Worm (Caenorhabditis elegans) whole organism, L2 larva: Measurements from ENCODE around the gene ztf-30.

Experiments
- C34F6.9 ChIP-seq: fragments of 150-350 bp; optimal IDR thresholded peaks from 2 replicates; lab custom pipeline; 2014; ENCODE audit warnings: missing biosample characterization, missing genetic modification characterization
- F13H6.1 ChIP-seq: sonication (generic microtip); optimal IDR thresholded peaks from 2 replicates; lab custom pipeline; 2016; ENCODE audit warnings: missing genetic modification characterization, missing compliant biosample characterization
- Y55F3AM.14 ChIP-seq: fragments of 200-800 bp; sonication (Bioruptor generic); optimal IDR thresholded peaks from 2 replicates; lab custom pipeline; 2018; ENCODE audit warnings: mild to moderate bottlenecking, missing genetic modification characterization, missing compliant biosample characterization
- ZK546.5 ChIP-seq: sonication (generic microtip); optimal IDR thresholded peaks from 2 replicates; lab custom pipeline; 2017; ENCODE audit warnings: missing biosample characterization, missing genetic modification characterization
- alr-1 ChIP-seq: fragments of 150-350 bp; optimal IDR thresholded peaks from 2 replicates; lab custom pipeline; 2014; ENCODE audit warnings: missing biosample characterization, missing genetic modification characterization
- aly-2 ChIP-seq: fragments of 150-350 bp; optimal IDR thresholded peaks from 2 replicates; lab custom pipeline; 2014; ENCODE audit warnings: missing biosample characterization, missing genetic modification characterization
- ama-1 ChIP-seq: fragments of 150-350 bp; optimal IDR thresholded peaks from 2 replicates; lab custom pipeline; 2018; ENCODE audit warnings: inconsistent platforms
- blmp-1 ChIP-seq: sonication (generic microtip); optimal IDR thresholded peaks from 2 replicates; lab custom pipeline; 2017; ENCODE audit warnings: missing genetic modification characterization, mild to moderate bottlenecking, missing compliant biosample characterization, antibody characterized with exemption, moderate library complexity; ENCODE audit not compliant: insufficient read depth
- ceh-16 ChIP-seq: fragments of 150-350 bp; optimal IDR thresholded peaks from 2 replicates; lab custom pipeline; 2014; ENCODE audit warnings: missing biosample characterization, missing genetic modification characterization
- ceh-82 ChIP-seq: fragments of 150-350 bp; optimal IDR thresholded peaks from 2 replicates; lab custom pipeline; 2014; ENCODE audit warnings: missing biosample characterization, missing genetic modification characterization
- crh-2 ChIP-seq: sonication (generic microtip); optimal IDR thresholded peaks from 2 replicates; lab custom pipeline; 2017; ENCODE audit warnings: missing biosample characterization, missing genetic modification characterization
- egl-27 ChIP-seq: sonication (generic microtip); optimal IDR thresholded peaks from 3 replicates; lab custom pipeline; 2017; ENCODE audit warnings: missing biosample characterization, missing genetic modification reagents, missing genetic modification characterization
- elt-3 ChIP-seq: sonication (generic microtip); optimal IDR thresholded peaks from 2 replicates; lab custom pipeline; 2017; ENCODE audit warnings: missing biosample characterization, missing genetic modification characterization
- gmeb-1 ChIP-seq: fragments of 150-350 bp; optimal IDR thresholded peaks from 2 replicates; lab custom pipeline; 2014; ENCODE audit warnings: missing biosample characterization, missing genetic modification characterization
- lin-11 ChIP-seq: fragments of 150-350 bp; sonication (generic microtip); optimal IDR thresholded peaks from 2 replicates; lab custom pipeline; 2014; ENCODE audit warnings: missing biosample characterization, missing genetic modification characterization, inconsistent platforms, mixed read lengths
- lin-13 ChIP-seq: fragments of 150-350 bp; optimal IDR thresholded peaks from 2 replicates; lab custom pipeline; 2014; ENCODE audit warnings: missing biosample characterization, missing genetic modification reagents, missing genetic modification characterization
- lin-39 ChIP-seq: fragments of 150-350 bp; optimal IDR thresholded peaks from 2 replicates; lab custom pipeline; 2014; ENCODE audit warnings: missing biosample characterization, missing genetic modification reagents, missing genetic modification characterization
- lsy-2 ChIP-seq, 2 experiments: fragments of 150-350 bp in 1 of 2; sonication (generic microtip) in 1 of 2; optimal IDR thresholded peaks; 2 replicates each; lab custom pipeline; 2014 to 2017; ENCODE audit warnings: missing biosample characterization in 2 of 2, missing genetic modification characterization in 2 of 2
- mbf-1 ChIP-seq: sonication (generic microtip); optimal IDR thresholded peaks from 2 replicates; lab custom pipeline; 2017; ENCODE audit warnings: missing biosample characterization, missing genetic modification characterization
- nhr-10 ChIP-seq: sonication (generic microtip); optimal IDR thresholded peaks from 2 replicates; lab custom pipeline; 2017; ENCODE audit warnings: missing biosample characterization, missing genetic modification characterization
- nhr-11 ChIP-seq: fragments of 150-350 bp; optimal IDR thresholded peaks from 2 replicates; lab custom pipeline; 2014; ENCODE audit warnings: missing biosample characterization, missing genetic modification characterization
- nhr-129 ChIP-seq: fragments of 150-350 bp; optimal IDR thresholded peaks from 2 replicates; lab custom pipeline; 2014; ENCODE audit warnings: missing biosample characterization, missing genetic modification characterization
- nhr-21 ChIP-seq: fragments of 150-350 bp; optimal IDR thresholded peaks from 2 replicates; lab custom pipeline; 2014; ENCODE audit warnings: missing biosample characterization, missing genetic modification characterization
- nhr-23 ChIP-seq: fragments of 150-350 bp; optimal IDR thresholded peaks from 2 replicates; lab custom pipeline; 2014; ENCODE audit warnings: missing biosample characterization, missing genetic modification reagents, missing genetic modification characterization
- nhr-237 ChIP-seq: fragments of 150-350 bp; optimal IDR thresholded peaks from 2 replicates; lab custom pipeline; 2014; ENCODE audit warnings: missing biosample characterization, missing genetic modification characterization
- nhr-25 ChIP-seq: fragments of 150-350 bp; sonication (generic microtip); optimal IDR thresholded peaks from 3 replicates; lab custom pipeline; 2014; ENCODE audit warnings: missing biosample characterization, missing genetic modification characterization
- nhr-77 ChIP-seq: fragments of 150-350 bp; optimal IDR thresholded peaks from 2 replicates; lab custom pipeline; 2014; ENCODE audit warnings: missing biosample characterization, missing genetic modification characterization
- peb-1 ChIP-seq: fragments of 150-350 bp; optimal IDR thresholded peaks from 2 replicates; lab custom pipeline; 2014; ENCODE audit warnings: missing biosample characterization, missing genetic modification characterization
- sem-4 ChIP-seq: fragments of 150-350 bp; optimal IDR thresholded peaks from 2 replicates; lab custom pipeline; 2014; ENCODE audit warnings: missing biosample characterization, missing genetic modification reagents, missing genetic modification characterization
- skn-1 ChIP-seq: sonication (generic microtip); optimal IDR thresholded peaks from 2 replicates; lab custom pipeline; 2017; ENCODE audit warnings: missing biosample characterization, missing genetic modification characterization
- sma-9 ChIP-seq, 2 experiments: fragments of 150-350 bp in 1 of 2; sonication (generic microtip) in 1 of 2; optimal IDR thresholded peaks; 2 replicates each; lab custom pipeline; 2014 to 2016; ENCODE audit warnings: missing genetic modification characterization in 2 of 2, mild to moderate bottlenecking in 1 of 2, missing biosample characterization in 1 of 2, missing compliant biosample characterization in 1 of 2, missing genetic modification reagents in 1 of 2, moderate library complexity in 1 of 2
- snpc-4 ChIP-seq: fragments of 150-350 bp; optimal IDR thresholded peaks from 2 replicates; lab custom pipeline; 2014; ENCODE audit warnings: missing biosample characterization, missing genetic modification characterization
- unc-39 ChIP-seq: fragments of 150-350 bp; optimal IDR thresholded peaks from 2 replicates; lab custom pipeline; 2014; ENCODE audit warnings: missing biosample characterization, missing genetic modification characterization
- unc-62 ChIP-seq: fragments of 150-350 bp; optimal IDR thresholded peaks from 2 replicates; lab custom pipeline; 2014; ENCODE audit warnings: missing biosample characterization, missing genetic modification reagents, missing genetic modification characterization
- zag-1 ChIP-seq: fragments of 150-350 bp; optimal IDR thresholded peaks from 2 replicates; lab custom pipeline; 2014; ENCODE audit warnings: missing biosample characterization, missing genetic modification characterization
- ztf-11 ChIP-seq: sonication (generic microtip); optimal IDR thresholded peaks from 2 replicates; lab custom pipeline; 2017; ENCODE audit warnings: missing biosample characterization, missing genetic modification characterization
- ztf-4 ChIP-seq: fragments of 150-350 bp; optimal IDR thresholded peaks from 2 replicates; lab custom pipeline; 2014; ENCODE audit warnings: missing biosample characterization, missing genetic modification characterization

The ztf-30 gene

DNA sequence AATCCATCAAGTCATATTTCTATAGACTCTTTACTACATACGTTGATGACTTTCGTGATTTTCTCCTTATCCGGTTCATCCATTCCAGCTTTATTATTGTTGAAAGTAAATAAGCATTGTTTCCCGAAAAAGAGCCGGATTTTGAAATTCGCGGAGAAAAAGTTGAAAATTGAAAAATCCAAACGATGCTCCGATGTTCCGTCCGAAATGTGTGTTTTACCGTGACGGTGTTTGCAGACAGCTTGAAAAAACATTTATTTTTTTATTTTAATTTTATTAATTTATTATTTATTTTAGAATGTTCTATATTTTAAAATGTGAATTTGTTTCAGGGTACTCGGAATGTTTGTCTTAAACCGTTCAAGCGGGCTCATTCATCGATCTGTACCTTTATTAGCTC lies 33.2 kb upstream of the ztf-30 start, which contains the start of gene dnj-10 (continued):
- TF ChIP-seq sma-9 (GFP tag; optimal IDR thresholded peaks at IDR 0.05; lab: Kevin White, UChicago), result peak; percentile 55
- TF ChIP-seq sma-9 (tag; optimal IDR thresholded peaks at IDR 0.05; lab: Kevin White, UChicago), result no peak
- TF ChIP-seq ZK546.5, result no peak
- no peak for TF ChIP-seq nhr-11 (tag; lab: Kevin White, UChicago)
- no peak for TF ChIP-seq peb-1
- TF ChIP-seq Y55F3AM.14 (GFP tag; lab: Kevin White, UChicago), result no peak
- TF ChIP-seq zag-1 (tag; lab: Kevin White, UChicago), result no peak

DNA sequence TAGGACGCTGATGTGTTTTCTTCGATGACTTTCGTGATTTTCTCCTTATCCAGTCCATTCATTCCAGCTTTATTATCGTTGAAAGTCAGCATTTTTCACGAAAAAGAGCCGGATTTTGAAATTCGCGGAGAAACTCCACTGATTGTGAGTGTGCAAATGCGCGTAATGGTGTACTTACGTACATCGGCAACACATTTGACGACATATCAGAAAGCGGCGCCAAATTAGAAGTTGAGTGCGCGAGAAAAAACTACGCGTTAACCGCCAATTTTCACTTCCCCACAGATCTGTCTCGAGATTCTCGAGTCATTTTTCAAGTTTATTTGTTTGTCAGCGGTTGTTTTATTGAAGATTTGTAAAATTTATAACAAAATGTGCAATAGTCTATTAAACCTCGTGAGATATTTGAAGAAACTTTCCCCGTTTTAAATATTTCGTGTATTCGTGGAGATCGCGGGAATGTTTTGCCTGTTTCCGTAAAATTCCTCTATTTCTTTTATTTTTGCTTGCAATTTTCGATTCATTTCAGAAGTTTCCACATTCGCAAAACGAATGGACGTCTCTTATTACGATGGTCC lies 30.8 kb upstream of the ztf-30 start, which contains the start of the genes polk-1 and gpr-1:
Gene polk-1 (minus strand): TSS at position 186 of the 578 bp plus-strand sequence.
Gene gpr-1 (plus strand): TSS at position 528 of the 578 bp plus-strand sequence.
- TF ChIP-seq snpc-4 (no peak), C34F6.9 (peak; percentile 27), aly-2 (no peak), ceh-16 (tag; lab: Kevin White, UChicago) (no peak), lin-13 (GFP tag; lab: Kevin White, UChicago) (peak; percentile 72), unc-39 (tag; lab: Kevin White, UChicago) (no peak), lsy-2 (tag; optimal IDR thresholded peaks at IDR 0.05; lab: Kevin White, UChicago) (peak in 1 of 2 experiments; percentile 50), ceh-82 (tag; lab: Kevin White, UChicago) (no peak), nhr-129 (tag; lab: Kevin White, UChicago) (peak; percentile 26), gmeb-1 (peak; percentile 67)

DNA sequence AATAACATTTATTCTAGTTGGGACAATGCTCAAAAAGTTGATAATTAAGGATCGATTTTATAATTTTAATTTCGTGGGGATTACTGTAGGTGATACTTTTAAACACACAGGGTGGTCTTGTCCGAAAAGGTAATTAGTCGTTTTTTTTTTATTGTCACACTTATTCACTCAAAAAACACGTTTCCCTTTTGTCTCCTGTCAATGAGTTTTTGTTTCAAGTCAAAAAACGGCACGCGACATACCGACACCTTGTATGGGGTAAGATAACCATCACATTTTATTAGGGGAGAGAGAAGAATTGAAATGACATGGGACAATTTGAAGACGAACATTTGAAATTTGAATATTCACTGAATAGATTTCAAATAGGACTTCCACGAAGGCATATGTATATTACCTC lies 27.5 kb upstream of the ztf-30 start:
- TF ChIP-seq C34F6.9 (no peak), nhr-11 (tag; lab: Kevin White, UChicago) (no peak), nhr-21 (tag; lab: Kevin White, UChicago) (no peak), lin-11 (no peak), nhr-237 (tag; lab: Kevin White, UChicago) (no peak), ceh-16 (tag; lab: Kevin White, UChicago) (no peak), Y55F3AM.14 (GFP tag; lab: Kevin White, UChicago) (no peak), zag-1 (tag; lab: Kevin White, UChicago) (no peak), skn-1 (tag; lab: Kevin White, UChicago) (no peak), ztf-11 (tag; lab: Kevin White, UChicago) (no peak), nhr-23 (tag; lab: Kevin White, UChicago) (no peak), crh-2 (no peak), sem-4 (tag; lab: Kevin White, UChicago) (no peak)

DNA sequence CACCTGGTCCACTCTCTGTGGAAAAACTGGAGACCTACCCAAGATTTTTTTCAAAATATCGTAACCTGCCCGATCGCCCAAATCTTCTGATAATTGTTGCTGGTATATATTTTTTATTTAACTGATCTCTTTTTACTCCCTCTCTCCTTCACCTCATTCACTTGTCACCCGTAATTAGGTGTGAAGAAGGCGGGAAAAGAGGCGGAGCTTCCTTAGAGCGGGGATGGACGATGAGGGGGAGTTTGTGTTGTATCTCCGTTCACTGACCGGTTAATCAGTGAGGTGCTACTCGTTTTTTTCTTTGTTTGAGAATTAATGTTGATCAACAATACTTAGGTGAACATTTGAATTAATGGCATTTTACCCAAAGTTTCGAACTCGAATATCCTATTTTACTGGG lies 24.8 kb upstream of the ztf-30 start, which contains the start of gene ceh-16:
Gene ceh-16 (plus strand): TSS at position 301 of the 400 bp plus-strand sequence.
- TF ChIP-seq nhr-77 (tag; lab: Kevin White, UChicago) (no peak), nhr-11 (tag; lab: Kevin White, UChicago) (no peak), ztf-4 (tag; lab: Kevin White, UChicago) (no peak), alr-1 (tag; lab: Kevin White, UChicago) (no peak)

DNA sequence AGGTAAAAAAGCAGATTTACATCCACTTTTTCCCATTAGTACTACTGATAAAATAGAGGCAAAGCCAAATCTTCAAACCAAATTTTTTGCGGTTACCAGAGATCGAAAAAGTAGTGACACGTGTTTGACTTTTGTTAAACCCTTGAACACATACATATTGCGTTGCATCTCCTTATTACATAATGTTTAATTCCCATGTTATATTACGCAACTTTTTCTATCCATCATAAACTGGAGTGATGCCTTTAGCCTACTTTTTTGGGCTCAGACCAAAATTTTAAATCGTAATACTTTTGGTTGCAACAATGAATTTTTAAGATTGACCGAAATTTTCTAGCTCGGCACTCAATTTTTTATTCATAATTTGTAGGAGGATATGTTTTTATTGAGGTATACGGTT lies 24.3 kb upstream of the ztf-30 start:
- no peak for TF ChIP-seq nhr-237 (tag; lab: Kevin White, UChicago)
- TF ChIP-seq lin-39 (tag; lab: Kevin White, UChicago), result no peak
- no peak for TF ChIP-seq nhr-77 (tag; lab: Kevin White, UChicago)
- no peak for TF ChIP-seq snpc-4
- no peak for TF ChIP-seq nhr-25 (tag; lab: Kevin White, UChicago)
- no peak for TF ChIP-seq unc-62 (GFP tag; lab: Kevin White, UChicago)
- TF ChIP-seq mbf-1 (tag; lab: Kevin White, UChicago), result no peak
- no peak for TF ChIP-seq nhr-23 (tag; lab: Kevin White, UChicago)
- TF ChIP-seq zag-1 (tag; lab: Kevin White, UChicago), result no peak
- no peak for TF ChIP-seq F13H6.1 (tag; lab: Kevin White, UChicago)
- no peak for TF ChIP-seq ceh-16 (tag; lab: Kevin White, UChicago)
- TF ChIP-seq egl-27, result no peak
- no peak for TF ChIP-seq nhr-10
- TF ChIP-seq unc-39 (tag; lab: Kevin White, UChicago), result no peak
- no peak for TF ChIP-seq elt-3 (tag; lab: Kevin White, UChicago)
- TF ChIP-seq blmp-1 (tag; lab: Kevin White, UChicago), result no peak
- TF ChIP-seq sem-4 (tag; lab: Kevin White, UChicago), result no peak
- no peak for TF ChIP-seq ama-1
